Worm (Caenorhabditis elegans) whole organism, young adult: Measurements from ENCODE around the gene srh-218.

Experiments used
- C06A6.2 ChIP-seq: fragments of 200-800 bp; sonication (Bioruptor generic); conservative IDR thresholded peaks from 2 replicates; pipeline ENCODE4 v1.3.6; 2022; ENCODE audit warnings: missing genetic modification characterization, missing compliant biosample characterization
- athp-1 ChIP-seq: sonication (generic microtip); optimal IDR thresholded peaks from 2 replicates; lab custom pipeline; 2017; ENCODE audit warnings: mild to moderate bottlenecking, missing genetic modification characterization, missing compliant biosample characterization
- ceh-79 ChIP-seq: sonication (generic microtip); optimal IDR thresholded peaks from 2 replicates; lab custom pipeline; 2017; ENCODE audit warnings: mild to moderate bottlenecking, missing genetic modification characterization, missing compliant biosample characterization
- let-526 ChIP-seq: fragments of 200-800 bp; sonication (Bioruptor generic); IDR thresholded peaks from 2 replicates; pipeline ENCODE4 v1.3.6; 2022; ENCODE audit warnings: missing genetic modification reagents, missing genetic modification characterization, missing compliant biosample characterization
- pha-4 ChIP-seq: fragments of 150-350 bp; sonication (generic microtip); optimal IDR thresholded peaks from 2 replicates; lab custom pipeline; 2014; ENCODE audit warnings: missing biosample characterization, missing genetic modification reagents, missing genetic modification characterization
- tbx-9 ChIP-seq: sonication (generic microtip); optimal IDR thresholded peaks from 2 replicates; lab custom pipeline; 2016; ENCODE audit warnings: borderline replicate concordance, missing genetic modification characterization, inconsistent platforms, missing compliant biosample characterization
- zim-3 ChIP-seq: sonication (generic microtip); optimal IDR thresholded peaks from 2 replicates; lab custom pipeline; 2017; ENCODE audit warnings: mild to moderate bottlenecking, missing genetic modification characterization, moderate library complexity, missing compliant biosample characterization

DNA sequence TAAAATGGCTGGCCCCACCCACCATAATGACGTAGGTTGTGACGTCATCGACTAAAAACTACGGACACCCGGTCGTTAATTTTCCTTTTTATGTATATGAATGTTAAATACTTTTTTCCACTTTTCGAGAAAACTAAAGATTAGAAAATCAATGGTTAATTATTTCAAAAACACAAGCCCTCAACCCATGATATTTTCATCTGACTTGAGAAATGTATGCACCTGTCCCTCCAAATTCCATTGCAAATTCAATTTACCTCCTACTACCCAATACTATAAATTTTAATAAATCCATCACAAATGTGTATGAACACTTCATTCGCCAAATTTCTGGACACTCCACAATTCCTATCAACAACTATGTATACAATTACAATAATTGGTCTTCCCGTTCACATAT is 35.3 kb downstream of the srh-218 start, which contains the start of gene srh-276:
- TF ChIP-seq athp-1 (tag; lab: Kevin White, UChicago) = no peak
- no peak for TF ChIP-seq zim-3 (tag; lab: Kevin White, UChicago)
- no peak for TF ChIP-seq C06A6.2 (GFP tag; lab: Robert Waterston, UW)
- TF ChIP-seq let-526 (GFP tag; lab: Robert Waterston, UW) = no peak
- no peak for TF ChIP-seq pha-4
- no peak for TF ChIP-seq tbx-9 (tag; lab: Kevin White, UChicago)
- no peak for TF ChIP-seq ceh-79 (tag; lab: Kevin White, UChicago)
